Worm (Caenorhabditis elegans) whole organism, L2 larva: ENCODE data around the gene F41B4.2.

Experiments used
- R02D3.7 ChIP-seq: fragments of 150-350 bp; optimal IDR thresholded peaks from 2 replicates; lab custom pipeline; 2014; ENCODE audit warnings: missing biosample characterization, missing genetic modification characterization
- aly-2 ChIP-seq: fragments of 150-350 bp; optimal IDR thresholded peaks from 2 replicates; lab custom pipeline; 2014; ENCODE audit warnings: missing biosample characterization, missing genetic modification characterization
- ama-1 ChIP-seq: fragments of 150-350 bp; optimal IDR thresholded peaks from 2 replicates; lab custom pipeline; 2018; ENCODE audit warnings: inconsistent platforms
- blmp-1 ChIP-seq: sonication (generic microtip); optimal IDR thresholded peaks from 2 replicates; lab custom pipeline; 2017; ENCODE audit warnings: missing genetic modification characterization, mild to moderate bottlenecking, missing compliant biosample characterization, antibody characterized with exemption, moderate library complexity; ENCODE audit not compliant: insufficient read depth
- crh-2 ChIP-seq: sonication (generic microtip); optimal IDR thresholded peaks from 2 replicates; lab custom pipeline; 2017; ENCODE audit warnings: missing biosample characterization, missing genetic modification characterization
- fos-1 ChIP-seq: fragments of 150-350 bp; optimal IDR thresholded peaks from 2 replicates; lab custom pipeline; 2014; ENCODE audit warnings: missing biosample characterization, missing genetic modification characterization
- mdl-1 ChIP-seq, 2 experiments: fragments of 150-350 bp in 1 of 2; sonication (generic microtip) in 1 of 2; optimal IDR thresholded peaks; 2 replicates each; lab custom pipeline; 2017; ENCODE audit warnings: missing biosample characterization in 2 of 2, missing genetic modification characterization in 2 of 2
- nhr-129 ChIP-seq: fragments of 150-350 bp; optimal IDR thresholded peaks from 2 replicates; lab custom pipeline; 2014; ENCODE audit warnings: missing biosample characterization, missing genetic modification characterization
- nhr-21 ChIP-seq: fragments of 150-350 bp; optimal IDR thresholded peaks from 2 replicates; lab custom pipeline; 2014; ENCODE audit warnings: missing biosample characterization, missing genetic modification characterization
- nhr-23 ChIP-seq: fragments of 150-350 bp; optimal IDR thresholded peaks from 2 replicates; lab custom pipeline; 2014; ENCODE audit warnings: missing biosample characterization, missing genetic modification reagents, missing genetic modification characterization
- nhr-25 ChIP-seq: fragments of 150-350 bp; sonication (generic microtip); optimal IDR thresholded peaks from 3 replicates; lab custom pipeline; 2014; ENCODE audit warnings: missing biosample characterization, missing genetic modification characterization
- nhr-77 ChIP-seq: fragments of 150-350 bp; optimal IDR thresholded peaks from 2 replicates; lab custom pipeline; 2014; ENCODE audit warnings: missing biosample characterization, missing genetic modification characterization
- peb-1 ChIP-seq: fragments of 150-350 bp; optimal IDR thresholded peaks from 2 replicates; lab custom pipeline; 2014; ENCODE audit warnings: missing biosample characterization, missing genetic modification characterization
- sem-4 ChIP-seq: fragments of 150-350 bp; optimal IDR thresholded peaks from 2 replicates; lab custom pipeline; 2014; ENCODE audit warnings: missing biosample characterization, missing genetic modification reagents, missing genetic modification characterization
- skn-1 ChIP-seq: sonication (generic microtip); optimal IDR thresholded peaks from 2 replicates; lab custom pipeline; 2017; ENCODE audit warnings: missing biosample characterization, missing genetic modification characterization
- sma-3 ChIP-seq: sonication (generic microtip); optimal IDR thresholded peaks from 2 replicates; lab custom pipeline; 2016; ENCODE audit warnings: missing genetic modification reagents, missing genetic modification characterization, missing compliant biosample characterization
- sma-9 ChIP-seq, 2 experiments: fragments of 150-350 bp in 1 of 2; sonication (generic microtip) in 1 of 2; optimal IDR thresholded peaks; 2 replicates each; lab custom pipeline; 2014 to 2016; ENCODE audit warnings: missing genetic modification characterization in 2 of 2, mild to moderate bottlenecking in 1 of 2, missing biosample characterization in 1 of 2, missing compliant biosample characterization in 1 of 2, missing genetic modification reagents in 1 of 2, moderate library complexity in 1 of 2
- snpc-4 ChIP-seq: fragments of 150-350 bp; optimal IDR thresholded peaks from 2 replicates; lab custom pipeline; 2014; ENCODE audit warnings: missing biosample characterization, missing genetic modification characterization
- unc-55 ChIP-seq: fragments of 150-350 bp; sonication (generic microtip); optimal IDR thresholded peaks from 3 replicates; lab custom pipeline; 2014; ENCODE audit warnings: missing biosample characterization, missing genetic modification reagents, missing genetic modification characterization
- zag-1 ChIP-seq: fragments of 150-350 bp; optimal IDR thresholded peaks from 2 replicates; lab custom pipeline; 2014; ENCODE audit warnings: missing biosample characterization, missing genetic modification characterization
- ztf-1 ChIP-seq: fragments of 200-800 bp; sonication (Bioruptor generic); conservative IDR thresholded peaks from 2 replicates; pipeline ENCODE4 v1.3.6; 2022; ENCODE audit warnings: missing genetic modification characterization, missing compliant biosample characterization
- ztf-4 ChIP-seq: fragments of 150-350 bp; optimal IDR thresholded peaks from 2 replicates; lab custom pipeline; 2014; ENCODE audit warnings: missing biosample characterization, missing genetic modification characterization

The F41B4.2 gene

DNA sequence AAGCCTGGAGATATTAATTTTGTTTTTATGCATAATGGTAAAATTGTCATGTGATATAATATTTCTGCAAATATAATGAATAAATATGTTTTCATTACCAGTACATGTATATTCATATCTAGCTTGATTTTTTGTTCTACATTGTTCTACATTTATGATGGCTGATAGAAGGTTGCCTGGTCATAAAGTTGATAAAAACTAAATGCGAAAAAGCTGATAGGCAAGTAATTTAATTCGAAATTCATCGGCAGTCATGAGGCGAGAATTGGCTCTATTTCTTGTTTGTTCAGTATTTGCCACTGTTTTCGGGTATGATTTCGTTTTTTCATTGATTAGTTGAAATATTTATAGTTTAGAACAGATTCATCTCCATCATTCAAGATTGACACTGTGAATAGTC is 50.9 kb downstream of the F41B4.2 start, which contains the start of gene bgal-2:
TSS of gene bgal-2 (plus strand) at position 231 of the 400 bp plus-strand sequence.
- TF ChIP-seq sma-9 (GFP tag; optimal IDR thresholded peaks at IDR 0.05; lab: Kevin White, UChicago) (peak; percentile 5), sma-9 (tag; optimal IDR thresholded peaks at IDR 0.05; lab: Kevin White, UChicago) (no peak), crh-2 (tag; lab: Kevin White, UChicago) (peak; percentile 6), snpc-4 (tag; lab: Kevin White, UChicago) (no peak), fos-1 (tag; lab: Kevin White, UChicago) (peak; percentile 75)

DNA sequence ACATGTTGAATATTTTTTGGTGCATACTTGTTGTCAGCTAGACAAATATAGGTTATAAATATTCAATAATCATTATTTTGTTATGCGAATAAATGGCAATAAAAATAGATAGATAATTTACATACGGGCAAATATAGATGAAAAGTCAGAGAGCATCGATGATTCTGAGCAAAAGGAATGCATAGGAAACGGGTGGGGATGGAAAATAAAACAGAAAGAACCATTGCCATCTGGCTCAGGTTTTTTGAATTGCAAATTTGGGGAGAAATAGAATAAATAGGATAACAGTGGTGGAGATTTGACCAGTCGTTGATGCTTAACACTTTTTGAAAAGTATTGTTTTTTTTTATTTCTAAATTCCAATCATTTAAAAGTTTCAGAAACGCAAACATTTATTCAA is 52.2 kb downstream of the F41B4.2 start, which contains the start of gene idpp-6:
TSS of gene idpp-6 (plus strand) at position 301 of the 400 bp plus-strand sequence.
- TF ChIP-seq aly-2 (no peak), nhr-23 (tag; lab: Kevin White, UChicago) (no peak), fos-1 (tag; lab: Kevin White, UChicago) (no peak), nhr-129 (tag; lab: Kevin White, UChicago) (no peak), peb-1 (tag; lab: Kevin White, UChicago) (no peak), unc-55 (no peak), zag-1 (no peak), ztf-4 (no peak), blmp-1 (tag; lab: Kevin White, UChicago) (no peak), sem-4 (tag; lab: Kevin White, UChicago) (no peak), mdl-1 (tag; optimal IDR thresholded peaks at IDR 0.05; lab: Kevin White, UChicago) (no peak), skn-1 (tag; lab: Kevin White, UChicago) (no peak), nhr-77 (tag; lab: Kevin White, UChicago) (no peak), ama-1 (no peak), R02D3.7 (tag; lab: Kevin White, UChicago) (no peak), sma-3 (GFP tag; lab: Kevin White, UChicago) (no peak), nhr-25 (tag; lab: Kevin White, UChicago) (no peak), ztf-1 (GFP tag; lab: Robert Waterston, UW) (no peak), nhr-21 (tag; lab: Kevin White, UChicago) (no peak)
- TF ChIP-seq, all 48 proteins: peak for 0
